Worm (Caenorhabditis elegans) whole organism, mixed stage, embryonic: Measurements from ENCODE around the gene dars-1.

Experiments used
- M03D4.4 ChIP-seq: sonication (generic microtip); optimal IDR thresholded peaks from 2 replicates; lab custom pipeline; 2017; ENCODE audit warnings: mild to moderate bottlenecking, missing genetic modification characterization, missing compliant biosample characterization
- blmp-1 ChIP-seq: fragments of 150-350 bp; optimal IDR thresholded peaks from 2 replicates; lab custom pipeline; 2014; ENCODE audit warnings: missing biosample characterization, missing genetic modification characterization
- ceh-39 ChIP-seq: fragments of 150-350 bp; optimal IDR thresholded peaks from 2 replicates; lab custom pipeline; 2014; ENCODE audit warnings: missing biosample characterization, missing genetic modification characterization
- ceh-83 ChIP-seq: fragments of 200-800 bp; sonication (Bioruptor generic); optimal IDR thresholded peaks from 2 replicates; lab custom pipeline; 2018; ENCODE audit warnings: mild to moderate bottlenecking, missing genetic modification characterization, missing compliant biosample characterization
- ces-1 ChIP-seq: fragments of 150-350 bp; optimal IDR thresholded peaks from 2 replicates; lab custom pipeline; 2014; ENCODE audit warnings: missing biosample characterization, missing genetic modification reagents, missing genetic modification characterization
- cnd-1 ChIP-seq: fragments of 200-800 bp; sonication (Bioruptor generic); optimal IDR thresholded peaks from 2 replicates; lab custom pipeline; 2018; ENCODE audit warnings: mild to moderate bottlenecking, missing genetic modification characterization, missing compliant biosample characterization
- drap-1 ChIP-seq: fragments of 200-800 bp; sonication (Bioruptor generic); optimal IDR thresholded peaks from 3 replicates; lab custom pipeline; 2018; ENCODE audit warnings: mild to moderate bottlenecking, missing genetic modification characterization, missing compliant biosample characterization
- elt-1 ChIP-seq: sonication (generic microtip); optimal IDR thresholded peaks from 2 replicates; lab custom pipeline; 2017; ENCODE audit warnings: missing genetic modification characterization, mild to moderate bottlenecking, missing compliant biosample characterization, antibody characterized with exemption, moderate library complexity, borderline replicate concordance; ENCODE audit not compliant: insufficient read depth
- elt-3 ChIP-seq: fragments of 150-350 bp; optimal IDR thresholded peaks from 2 replicates; lab custom pipeline; 2014; ENCODE audit warnings: missing biosample characterization, missing genetic modification characterization
- flh-1 ChIP-seq: fragments of 200-800 bp; sonication (Bioruptor generic); optimal IDR thresholded peaks from 2 replicates; lab custom pipeline; 2018; ENCODE audit warnings: mild to moderate bottlenecking, missing genetic modification characterization, moderate library complexity, missing compliant biosample characterization
- ham-2 ChIP-seq: fragments of 200-800 bp; sonication (Bioruptor generic); optimal IDR thresholded peaks from 2 replicates; lab custom pipeline; 2018; ENCODE audit warnings: mild to moderate bottlenecking, missing genetic modification characterization, missing compliant biosample characterization
- hlh-1 ChIP-seq: fragments of 150-350 bp; optimal IDR thresholded peaks from 2 replicates; lab custom pipeline; 2014; ENCODE audit warnings: missing biosample characterization, missing genetic modification reagents, missing genetic modification characterization
- lin-13 ChIP-seq: fragments of 150-350 bp; optimal IDR thresholded peaks from 2 replicates; lab custom pipeline; 2014; ENCODE audit warnings: missing biosample characterization, missing genetic modification characterization
- lin-32 ChIP-seq: fragments of 200-800 bp; sonication (Bioruptor generic); optimal IDR thresholded peaks from 2 replicates; lab custom pipeline; 2018; ENCODE audit warnings: mild to moderate bottlenecking, missing genetic modification characterization, missing compliant biosample characterization
- lsy-2 ChIP-seq: fragments of 150-350 bp; optimal IDR thresholded peaks from 2 replicates; lab custom pipeline; 2014; ENCODE audit warnings: missing biosample characterization, missing genetic modification characterization
- mab-5 ChIP-seq: fragments of 150-350 bp; optimal IDR thresholded peaks from 2 replicates; lab custom pipeline; 2014; ENCODE audit warnings: missing biosample characterization, missing genetic modification characterization
- mep-1 ChIP-seq: fragments of 150-350 bp; optimal IDR thresholded peaks from 2 replicates; lab custom pipeline; 2017; ENCODE audit warnings: missing biosample characterization, missing genetic modification reagents, missing genetic modification characterization, inconsistent platforms
- mls-2 ChIP-seq: sonication (generic microtip); optimal IDR thresholded peaks from 2 replicates; lab custom pipeline; 2016; ENCODE audit warnings: mild to moderate bottlenecking, missing genetic modification characterization, moderate library complexity, missing compliant biosample characterization
- nhr-2 ChIP-seq: fragments of 150-350 bp; optimal IDR thresholded peaks from 2 replicates; lab custom pipeline; 2014; ENCODE audit warnings: missing biosample characterization, missing genetic modification characterization
- nhr-237 ChIP-seq: fragments of 150-350 bp; optimal IDR thresholded peaks from 2 replicates; lab custom pipeline; 2014; ENCODE audit warnings: missing biosample characterization, missing genetic modification characterization
- nhr-28 ChIP-seq: fragments of 150-350 bp; optimal IDR thresholded peaks from 2 replicates; lab custom pipeline; 2014; ENCODE audit warnings: missing biosample characterization, missing genetic modification characterization
- nhr-76 ChIP-seq: sonication (generic microtip); optimal IDR thresholded peaks from 2 replicates; lab custom pipeline; 2017; ENCODE audit warnings: missing biosample characterization, missing genetic modification characterization
- pha-4 ChIP-seq: fragments of 150-350 bp; optimal IDR thresholded peaks from 2 replicates; lab custom pipeline; 2018; ENCODE audit warnings: missing biosample characterization, missing genetic modification reagents, missing genetic modification characterization
- sem-2 ChIP-seq: fragments of 200-800 bp; sonication (Bioruptor generic); optimal IDR thresholded peaks from 2 replicates; lab custom pipeline; 2018; ENCODE audit warnings: mild to moderate bottlenecking, missing genetic modification characterization, missing compliant biosample characterization
- snpc-4 ChIP-seq: fragments of 150-350 bp; optimal IDR thresholded peaks from 2 replicates; lab custom pipeline; 2014; ENCODE audit warnings: missing biosample characterization, missing genetic modification characterization
- sptf-1 ChIP-seq: sonication (generic microtip); optimal IDR thresholded peaks from 2 replicates; lab custom pipeline; 2017; ENCODE audit warnings: mild to moderate bottlenecking, missing genetic modification characterization, moderate library complexity, missing compliant biosample characterization
- tbx-8 ChIP-seq: fragments of 200-800 bp; sonication (Bioruptor generic); optimal IDR thresholded peaks from 2 replicates; lab custom pipeline; 2018; ENCODE audit warnings: mild to moderate bottlenecking, missing genetic modification characterization, moderate library complexity, missing compliant biosample characterization
- unc-120 ChIP-seq: sonication (generic microtip); optimal IDR thresholded peaks from 2 replicates; lab custom pipeline; 2017; ENCODE audit warnings: missing genetic modification characterization, missing compliant biosample characterization; ENCODE audit not compliant: poor library complexity, severe bottlenecking
- unc-39 ChIP-seq: fragments of 150-350 bp; optimal IDR thresholded peaks from 2 replicates; lab custom pipeline; 2014; ENCODE audit warnings: missing biosample characterization, missing genetic modification characterization
- unc-62 ChIP-seq: fragments of 150-350 bp; optimal IDR thresholded peaks from 2 replicates; lab custom pipeline; 2014; ENCODE audit warnings: missing biosample characterization, missing genetic modification reagents, missing genetic modification characterization
- zip-8 ChIP-seq: fragments of 150-350 bp; optimal IDR thresholded peaks from 2 replicates; lab custom pipeline; 2014; ENCODE audit warnings: missing biosample characterization, missing genetic modification characterization
- ztf-11 ChIP-seq: fragments of 150-350 bp; optimal IDR thresholded peaks from 2 replicates; lab custom pipeline; 2014; ENCODE audit warnings: missing biosample characterization, missing genetic modification characterization

The dars-1 gene

DNA sequence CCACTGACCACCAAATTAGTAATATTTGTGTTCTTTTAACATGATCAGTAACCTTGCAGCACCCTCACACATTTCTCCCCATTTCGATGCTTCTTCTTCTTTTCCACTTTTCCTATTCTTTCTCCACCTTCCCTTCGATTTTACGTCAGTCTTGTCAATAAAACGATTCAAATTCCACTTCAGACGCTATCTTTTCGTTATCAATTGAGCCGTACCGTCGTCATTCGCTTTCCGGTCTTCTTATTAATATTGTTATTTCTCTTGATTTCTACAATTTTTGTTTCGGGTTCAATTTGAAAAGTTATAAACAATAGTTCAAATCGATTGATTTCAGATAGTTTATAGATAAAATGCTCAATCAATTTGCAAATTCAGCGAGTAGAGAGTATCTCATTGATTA is 3.6 kb downstream of the dars-1 start:
- no peak for TF ChIP-seq elt-3 (tag; lab: Kevin White, UChicago)
- no peak for TF ChIP-seq hlh-1 (tag; lab: Kevin White, UChicago)
- no peak for TF ChIP-seq drap-1
- TF ChIP-seq nhr-237 (tag; lab: Kevin White, UChicago), result no peak
- TF ChIP-seq lin-32 (GFP tag; lab: Kevin White, UChicago), result no peak
- no peak for TF ChIP-seq ham-2 (GFP tag; lab: Kevin White, UChicago)
- no peak for TF ChIP-seq blmp-1 (tag; lab: Kevin White, UChicago)
- TF ChIP-seq mab-5 (tag; lab: Kevin White, UChicago), result no peak
- no peak for TF ChIP-seq lsy-2 (tag; lab: Kevin White, UChicago)
- no peak for TF ChIP-seq nhr-28 (tag; lab: Kevin White, UChicago)
- TF ChIP-seq ztf-11, result no peak
- TF ChIP-seq pha-4 (tag; lab: Kevin White, UChicago), result no peak
- no peak for TF ChIP-seq lin-13 (tag; lab: Kevin White, UChicago)
- TF ChIP-seq snpc-4 (tag; lab: Kevin White, UChicago), result no peak
- no peak for TF ChIP-seq tbx-8 (GFP tag; lab: Kevin White, UChicago)
- TF ChIP-seq ceh-39 (tag; lab: Kevin White, UChicago), result no peak
- TF ChIP-seq elt-1 (tag; lab: Kevin White, UChicago), result no peak

DNA sequence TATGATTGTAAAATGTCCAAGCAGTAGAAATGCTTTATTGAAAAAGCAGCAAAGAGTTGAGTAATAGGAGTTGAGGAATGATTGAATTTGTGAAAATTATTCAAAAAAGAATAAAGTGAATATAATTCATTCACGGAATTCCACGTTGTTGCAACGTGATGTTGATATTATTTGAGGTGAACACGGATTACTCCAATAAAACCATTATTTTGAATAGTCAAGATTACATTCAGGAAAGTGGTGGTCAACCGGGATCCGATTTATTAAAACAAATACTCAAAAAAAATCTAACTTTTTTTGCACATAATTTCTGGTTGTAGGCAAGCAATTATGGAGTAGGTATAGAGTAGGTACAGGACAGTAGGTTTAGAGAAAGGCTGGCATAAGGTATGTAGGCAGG is 5.6 kb downstream of the dars-1 start, which contains the start of gene bre-3:
bre-3 (minus strand) TSS at position 101 of the 400 bp plus-strand sequence.
- TF ChIP-seq elt-3 (tag; lab: Kevin White, UChicago), result no peak
- TF ChIP-seq M03D4.4, result no peak
- TF ChIP-seq ces-1, result no peak
- no peak for TF ChIP-seq ceh-83 (GFP tag; lab: Kevin White, UChicago)
- TF ChIP-seq zip-8 (tag; lab: Kevin White, UChicago), result no peak
- no peak for TF ChIP-seq nhr-237 (tag; lab: Kevin White, UChicago)
- no peak for TF ChIP-seq sem-2 (GFP tag; lab: Kevin White, UChicago)
- no peak for TF ChIP-seq drap-1
- no peak for TF ChIP-seq snpc-4 (tag; lab: Kevin White, UChicago)

DNA sequence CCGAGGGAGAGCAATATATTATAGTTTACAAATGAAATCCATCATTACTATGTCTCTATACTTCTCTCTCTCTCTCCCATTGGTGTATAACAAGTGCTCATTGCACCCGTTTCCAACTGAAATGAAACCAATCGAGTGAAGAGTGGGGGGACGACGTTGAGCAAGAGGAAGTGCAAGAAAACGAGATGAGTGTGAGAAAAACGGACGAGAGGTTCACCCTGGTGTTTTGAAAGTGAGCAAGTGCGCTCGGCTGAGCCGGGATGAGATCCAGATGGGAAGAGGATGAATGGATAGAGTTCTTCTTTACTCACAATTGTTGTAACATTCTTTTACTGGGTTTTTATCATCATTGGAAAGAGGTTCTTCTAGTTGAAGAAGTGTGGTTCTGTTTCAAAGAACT is 7.3 kb downstream of the dars-1 start:
- TF ChIP-seq elt-1 (tag; lab: Kevin White, UChicago) (no peak), flh-1 (GFP tag; lab: Kevin White, UChicago) (no peak), mls-2 (tag; lab: Kevin White, UChicago) (no peak), hlh-1 (tag; lab: Kevin White, UChicago) (peak; percentile 76), ham-2 (GFP tag; lab: Kevin White, UChicago) (no peak), nhr-76 (no peak), ces-1 (peak; percentile 36), mab-5 (tag; lab: Kevin White, UChicago) (peak; percentile 29), unc-62 (GFP tag; lab: Kevin White, UChicago) (peak; percentile 20), cnd-1 (tag; lab: Kevin White, UChicago) (peak; percentile 19)

DNA sequence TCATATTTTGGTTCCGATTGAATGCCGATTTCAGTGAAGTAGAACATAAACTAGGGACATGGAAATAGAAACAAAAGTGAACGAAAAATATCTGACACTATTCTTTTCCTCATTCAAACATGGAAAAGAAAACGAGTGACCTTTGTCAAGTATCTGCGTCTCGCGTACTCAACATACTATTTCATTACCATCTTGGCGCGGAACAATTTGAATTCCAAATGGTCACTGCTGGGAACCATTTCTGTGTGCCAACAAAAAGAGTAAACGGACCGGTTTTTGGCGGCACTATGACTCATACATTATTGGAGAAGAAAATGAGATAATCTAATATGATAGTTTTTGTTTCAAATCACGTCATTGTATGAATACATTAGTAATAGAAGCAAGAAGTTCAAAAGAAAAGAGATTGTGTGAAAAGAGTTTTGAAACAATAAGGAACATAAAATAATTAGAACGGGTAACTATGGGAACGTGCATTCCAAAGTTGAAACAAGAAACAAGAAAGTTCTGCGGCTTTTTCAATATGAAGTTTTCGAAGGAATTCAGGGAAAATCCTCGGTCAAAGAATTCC is 8.5 kb downstream of the dars-1 start:
- TF ChIP-seq snpc-4 (tag; lab: Kevin White, UChicago) (no peak), mep-1 (tag; lab: Kevin White, UChicago) (no peak)

DNA sequence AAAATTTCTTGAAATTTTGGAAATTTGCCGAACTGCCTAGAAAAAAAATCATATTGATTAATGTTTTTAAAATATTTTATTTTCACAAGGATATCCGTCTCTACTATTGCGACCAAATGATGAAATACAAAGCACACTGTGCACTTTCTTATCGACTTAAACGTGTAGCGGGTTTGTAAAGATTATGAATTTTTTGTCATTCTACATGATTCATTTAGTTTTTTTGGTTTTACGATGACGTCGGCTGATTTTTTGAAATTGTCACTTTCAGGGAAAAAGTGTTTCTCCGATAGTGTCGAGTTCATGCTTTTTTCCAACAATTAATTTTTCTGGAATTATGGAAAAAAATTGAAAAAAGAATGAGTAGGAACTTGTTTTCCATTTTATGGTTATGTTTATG is 14.5 kb downstream of the dars-1 start:
- TF ChIP-seq elt-1 (tag; lab: Kevin White, UChicago) (no peak), pha-4 (tag; lab: Kevin White, UChicago) (no peak), lsy-2 (tag; lab: Kevin White, UChicago) (no peak), nhr-28 (tag; lab: Kevin White, UChicago) (no peak), mab-5 (tag; lab: Kevin White, UChicago) (no peak), tbx-8 (GFP tag; lab: Kevin White, UChicago) (no peak), mep-1 (tag; lab: Kevin White, UChicago) (no peak), ztf-11 (no peak), drap-1 (no peak), flh-1 (GFP tag; lab: Kevin White, UChicago) (no peak), unc-39 (no peak), nhr-237 (tag; lab: Kevin White, UChicago) (no peak), unc-120 (no peak), lin-32 (GFP tag; lab: Kevin White, UChicago) (no peak), sptf-1 (tag; lab: Kevin White, UChicago) (no peak), hlh-1 (tag; lab: Kevin White, UChicago) (no peak), unc-62 (GFP tag; lab: Kevin White, UChicago) (no peak), nhr-2 (tag; lab: Kevin White, UChicago) (no peak), zip-8 (tag; lab: Kevin White, UChicago) (no peak), ham-2 (GFP tag; lab: Kevin White, UChicago) (no peak)
